Worm (Caenorhabditis elegans): ENCODE data around the gene uroc-1.
"Not testable (repeated sequence)": the region's sequence is repeated elsewhere in the genome, so short reads cannot be mapped to it uniquely, and the experiment has no call there.

uroc-1 gene

ce11 chrIV:16525018-16525417, 17.5 kb downstream of the uroc-1 start:
- TF ChIP-seq elt-2 (tag; optimal IDR thresholded peaks at IDR 0.05) (peak; percentile 67), rnt-1 (tag; optimal IDR thresholded peaks at IDR 0.05) (no peak)

ce11 chrIV:16507132-16507531, 35.4 kb downstream of the uroc-1 start, which contains the start of gene Y51H4A.935:
Gene Y51H4A.935, minus strand, starts transcription at chrIV:16507232.
- not testable (repeated sequence) for TF ChIP-seq nhr-77 (tag; optimal IDR thresholded peaks at IDR 0.05); dpl-1 (GFP tag; optimal IDR thresholded peaks at IDR 0.05); lsy-2 (tag; optimal IDR thresholded peaks at IDR 0.05)

ce11 chrIV:16505632-16506203, 36.8 kb downstream of the uroc-1 start, which contains the start of gene zip-7:
Gene zip-7, minus strand, starts transcription at chrIV:16505682.
- no peak for TF ChIP-seq ztf-4 (tag; optimal IDR thresholded peaks at IDR 0.05)
- TF ChIP-seq ceh-8 (GFP tag; optimal IDR thresholded peaks at IDR 0.05) = no peak
- TF ChIP-seq isw-1 (GFP tag; IDR thresholded peaks at IDR 0.05) = no peak
- TF ChIP-seq nhr-12 (tag; optimal IDR thresholded peaks at IDR 0.05) = no peak
- no peak for TF ChIP-seq Y116A8C.19 (tag; optimal IDR thresholded peaks at IDR 0.05; ENCODE audit: borderline replicate concordance)

- TF ChIP-seq ztf-4 (tag; optimal IDR thresholded peaks at IDR 0.05) (no peak), jun-1 (tag; optimal IDR thresholded peaks at IDR 0.05) (no peak), swsn-7 (tag; optimal IDR thresholded peaks at IDR 0.05) (no peak), mab-9 (GFP tag; IDR thresholded peaks at IDR 0.05) (no peak), ces-1 (GFP tag; optimal IDR thresholded peaks at IDR 0.05) (no peak), nhr-19 (GFP tag; conservative IDR thresholded peaks at IDR 0.05) (no peak), nhr-71 (tag; optimal IDR thresholded peaks at IDR 0.05) (no peak), xbp-1 (tag; optimal IDR thresholded peaks at IDR 0.05) (no peak), unc-98 (GFP tag; IDR thresholded peaks at IDR 0.05) (no peak), unc-30 (tag; optimal IDR thresholded peaks at IDR 0.05) (no peak), pax-3 (tag; optimal IDR thresholded peaks at IDR 0.05) (no peak), isw-1 (GFP tag; IDR thresholded peaks at IDR 0.05) (no peak), mep-1 (tag; optimal IDR thresholded peaks at IDR 0.05) (no peak), ceh-90 (tag; optimal IDR thresholded peaks at IDR 0.05) (no peak), mef-2 (tag; optimal IDR thresholded peaks at IDR 0.05) (no peak), fkh-8 (tag; optimal IDR thresholded peaks at IDR 0.05) (no peak), ceh-82 (tag; optimal IDR thresholded peaks at IDR 0.05) (no peak)
Measured at ce11 chrIV:16503590-16504217, 38.8 kb downstream of the uroc-1 start.

ce11 chrIV:16503049-16503448, 39.5 kb downstream of the uroc-1 start:
- TF ChIP-seq nhr-12 (tag; optimal IDR thresholded peaks at IDR 0.05) = no peak

ce11 chrIV:16502387-16502786, 40.2 kb downstream of the uroc-1 start:
- TF ChIP-seq irx-1 (tag; optimal IDR thresholded peaks at IDR 0.05) (no peak), unc-98 (GFP tag; IDR thresholded peaks at IDR 0.05) (no peak), efl-1 (optimal IDR thresholded peaks at IDR 0.05) (no peak), efl-1 (GFP tag; optimal IDR thresholded peaks at IDR 0.05 in 1 of 2) (peak in 1 of 2 experiments; percentile 51), nhr-85 (tag) (no peak), nhr-76 (tag; optimal IDR thresholded peaks at IDR 0.05) (no peak), nhr-237 (tag; optimal IDR thresholded peaks at IDR 0.05) (no peak), lin-39 (tag; optimal IDR thresholded peaks at IDR 0.05) (no peak)
